Fruit fly (Drosophila melanogaster) whole organism, adult: ENCODE measurements around the gene Charon.

ENCODE experiments used
- CG11617 ChIP-seq: fragments of 200-800 bp; sonication (Bioruptor generic); optimal IDR thresholded peaks from 2 replicates; lab custom pipeline; 2017; ENCODE audit warnings: mild to moderate bottlenecking, missing biosample characterization, missing genetic modification reagents, missing genetic modification characterization
- CG12768 ChIP-seq: fragments of 200-800 bp; sonication (Bioruptor generic); optimal IDR thresholded peaks from 2 replicates; lab custom pipeline; 2017; ENCODE audit warnings: missing biosample characterization, missing genetic modification characterization, mild to moderate bottlenecking, moderate library complexity, missing genetic modification reagents
- CG14711 ChIP-seq: fragments of 200-800 bp; sonication (Bioruptor generic); optimal IDR thresholded peaks from 2 replicates; lab custom pipeline; 2018; ENCODE audit warnings: missing biosample characterization, mild to moderate bottlenecking, missing genetic modification characterization, moderate library complexity
- CG33017 ChIP-seq: fragments of 200-800 bp; sonication (Bioruptor generic); optimal IDR thresholded peaks from 2 replicates; lab custom pipeline; 2018; ENCODE audit warnings: missing biosample characterization, mild to moderate bottlenecking, missing genetic modification characterization, moderate library complexity
- CG5204 ChIP-seq: fragments of 200-800 bp; sonication (Bioruptor generic); optimal IDR thresholded peaks from 2 replicates; lab custom pipeline; 2016; ENCODE audit warnings: missing biosample characterization, missing genetic modification characterization
- Clk ChIP-seq: fragments of 200-800 bp; sonication (Bioruptor generic); optimal IDR thresholded peaks from 2 replicates; lab custom pipeline; 2017; ENCODE audit warnings: missing biosample characterization, missing genetic modification characterization
- Crg-1 ChIP-seq: fragments of 200-800 bp; sonication (Bioruptor generic); optimal IDR thresholded peaks from 2 replicates; lab custom pipeline; 2016; ENCODE audit warnings: missing biosample characterization, missing genetic modification characterization
- Hr96 ChIP-seq: fragments of 200-800 bp; sonication (Bioruptor generic); optimal IDR thresholded peaks from 2 replicates; lab custom pipeline; 2016; ENCODE audit warnings: missing biosample characterization, missing genetic modification characterization
- Mnt ChIP-seq: fragments of 200-800 bp; sonication (Bioruptor generic); optimal IDR thresholded peaks from 2 replicates; lab custom pipeline; 2016; ENCODE audit warnings: missing biosample characterization, mild to moderate bottlenecking, missing genetic modification characterization
- cic ChIP-seq: fragments of 200-800 bp; sonication (Bioruptor generic); optimal IDR thresholded peaks from 2 replicates; lab custom pipeline; 2017; ENCODE audit warnings: missing biosample characterization, mild to moderate bottlenecking, missing genetic modification characterization, moderate library complexity
- kay ChIP-seq: fragments of 200-800 bp; sonication (Bioruptor generic); peaks from one replicate; lab custom pipeline; 2016; ENCODE audit warnings: missing biosample characterization, missing genetic modification characterization, borderline replicate concordance
- ovo ChIP-seq: fragments of 200-800 bp; sonication (Bioruptor generic); optimal IDR thresholded peaks from 2 replicates; lab custom pipeline; 2016; ENCODE audit warnings: missing biosample characterization, missing genetic modification characterization
- tj ChIP-seq: fragments of 200-800 bp; sonication (Bioruptor generic); optimal IDR thresholded peaks from 3 replicates; lab custom pipeline; 2017; ENCODE audit warnings: missing biosample characterization, mild to moderate bottlenecking, missing genetic modification characterization, moderate library complexity

dm6 chr2L:1147656-1148055 is 24.9 kb downstream of the Charon start:
- TF ChIP-seq Hr96: no peak
- TF ChIP-seq Crg-1 (GFP tag; lab: Kevin White, UChicago): no peak
- no peak for TF ChIP-seq tj
- TF ChIP-seq cic: no peak
- TF ChIP-seq CG33017 (tag; lab: Kevin White, UChicago): no peak
- no peak for TF ChIP-seq kay
- no peak for TF ChIP-seq CG12768 (GFP tag; lab: Kevin White, UChicago)
- no peak for TF ChIP-seq Clk (GFP tag; lab: Kevin White, UChicago)
- TF ChIP-seq CG14711: no peak
- TF ChIP-seq ovo (GFP tag; lab: Kevin White, UChicago): no peak
- TF ChIP-seq CG5204 (GFP tag; lab: Kevin White, UChicago): no peak
- no peak for TF ChIP-seq CG11617 (GFP tag; lab: Kevin White, UChicago)
- TF ChIP-seq Mnt (GFP tag; lab: Kevin White, UChicago): no peak
